Worm (Caenorhabditis elegans): ENCODE measurements around the gene F01F1.11.

Gene F01F1.11

ce11 chrIII:5826895-5827437 is 44.7 kb downstream of the F01F1.11 start:
- TF ChIP-seq nhr-71 (tag; optimal IDR thresholded peaks at IDR 0.05): peak; percentile 19
- peak in 1 of 3 experiments; percentile 20 for TF ChIP-seq dpl-1 (GFP tag; optimal IDR thresholded peaks at IDR 0.05)
- TF ChIP-seq lin-14 (GFP tag; optimal IDR thresholded peaks at IDR 0.05): peak; percentile 82
- peak; percentile 5 for TF ChIP-seq nhr-47 (tag; optimal IDR thresholded peaks at IDR 0.05)
- no peak for TF ChIP-seq unc-130 (tag; optimal IDR thresholded peaks at IDR 0.05)

ce11 chrIII:5824450-5824972 is 47.2 kb downstream of the F01F1.11 start:
- no peak for TF ChIP-seq sup-37 (GFP tag; optimal IDR thresholded peaks at IDR 0.05)
- TF ChIP-seq ama-1 (optimal IDR thresholded peaks at IDR 0.05): no peak
- TF ChIP-seq grh-1 (GFP tag; IDR thresholded peaks at IDR 0.05): no peak
- TF ChIP-seq fkh-4 (tag; optimal IDR thresholded peaks at IDR 0.05; ENCODE audit: borderline replicate concordance): peak; percentile 34
- TF ChIP-seq nhr-47 (tag; optimal IDR thresholded peaks at IDR 0.05): no peak
- TF ChIP-seq zip-4 (GFP tag; optimal IDR thresholded peaks at IDR 0.05): no peak
- no peak for TF ChIP-seq ceh-8 (GFP tag; optimal IDR thresholded peaks at IDR 0.05)
- peak; percentile 58 for TF ChIP-seq lin-14 (GFP tag; optimal IDR thresholded peaks at IDR 0.05)
- TF ChIP-seq pqm-1 (tag; optimal IDR thresholded peaks at IDR 0.05): no peak
- peak; percentile 85 for TF ChIP-seq dsc-1 (tag; optimal IDR thresholded peaks at IDR 0.05)
- no peak for TF ChIP-seq nhr-71 (tag; optimal IDR thresholded peaks at IDR 0.05)
- peak; percentile 72 for TF ChIP-seq unc-86 (tag; optimal IDR thresholded peaks at IDR 0.05)
- no peak for TF ChIP-seq ceh-88 (GFP tag; IDR thresholded peaks at IDR 0.05)
- TF ChIP-seq unc-30 (tag; optimal IDR thresholded peaks at IDR 0.05): no peak
- TF ChIP-seq swsn-7 (tag; optimal IDR thresholded peaks at IDR 0.05): no peak

ce11 chrIII:5823617-5824016 is 48.1 kb downstream of the F01F1.11 start, which contains the start of gene R12B2.8:
TSS of gene R12B2.8 (plus strand) at chrIII:5823917.
- TF ChIP-seq zip-4 (GFP tag; optimal IDR thresholded peaks at IDR 0.05) (no peak), nhr-71 (tag; optimal IDR thresholded peaks at IDR 0.05) (no peak), blmp-1 (tag; optimal IDR thresholded peaks at IDR 0.05) (no peak), pqm-1 (tag; optimal IDR thresholded peaks at IDR 0.05) (no peak), unc-86 (tag; optimal IDR thresholded peaks at IDR 0.05) (no peak), nhr-76 (tag; optimal IDR thresholded peaks at IDR 0.05) (no peak), lin-15B (tag; optimal IDR thresholded peaks at IDR 0.05) (no peak), swsn-7 (tag; optimal IDR thresholded peaks at IDR 0.05) (no peak), ceh-8 (GFP tag; optimal IDR thresholded peaks at IDR 0.05) (no peak), lsy-2 (tag; optimal IDR thresholded peaks at IDR 0.05) (no peak), nhr-237 (tag; optimal IDR thresholded peaks at IDR 0.05) (no peak), efl-3 (GFP tag; optimal IDR thresholded peaks at IDR 0.05) (no peak), nhr-20 (tag; optimal IDR thresholded peaks at IDR 0.05) (no peak), fos-1 (tag; optimal IDR thresholded peaks at IDR 0.05) (no peak), lin-14 (GFP tag; optimal IDR thresholded peaks at IDR 0.05) (no peak), skn-1 (tag; optimal IDR thresholded peaks at IDR 0.05) (no peak), egl-27 (tag; optimal IDR thresholded peaks at IDR 0.05) (no peak), ztf-4 (tag; optimal IDR thresholded peaks at IDR 0.05) (no peak)

DNA sequence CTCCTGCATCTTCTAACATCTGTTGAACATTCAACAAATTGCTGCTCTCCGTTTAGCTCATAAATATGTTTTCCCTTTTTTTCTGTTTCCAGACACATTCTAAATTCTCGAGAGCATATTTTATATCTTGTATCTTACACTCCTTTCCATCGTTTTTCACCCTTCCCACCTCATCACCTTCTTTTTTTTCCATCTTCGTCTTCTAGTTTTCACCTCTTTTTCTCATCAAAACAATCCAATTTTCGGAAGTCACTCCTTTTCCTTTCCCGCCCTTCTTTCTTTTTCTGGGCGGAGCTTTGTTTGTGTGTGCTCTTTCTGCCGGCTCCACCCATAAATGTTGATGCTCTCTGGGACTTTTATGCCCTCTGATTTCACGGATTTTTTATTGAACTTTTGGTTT is 48.9 kb downstream of the F01F1.11 start:
- TF ChIP-seq unc-30 (tag; optimal IDR thresholded peaks at IDR 0.05) (no peak), unc-86 (tag; optimal IDR thresholded peaks at IDR 0.05) (peak; percentile 18), lin-14 (GFP tag; optimal IDR thresholded peaks at IDR 0.05) (peak; percentile 56)
